Worm (Caenorhabditis elegans): ENCODE results near the gene ife-1.

Gene ife-1

DNA sequence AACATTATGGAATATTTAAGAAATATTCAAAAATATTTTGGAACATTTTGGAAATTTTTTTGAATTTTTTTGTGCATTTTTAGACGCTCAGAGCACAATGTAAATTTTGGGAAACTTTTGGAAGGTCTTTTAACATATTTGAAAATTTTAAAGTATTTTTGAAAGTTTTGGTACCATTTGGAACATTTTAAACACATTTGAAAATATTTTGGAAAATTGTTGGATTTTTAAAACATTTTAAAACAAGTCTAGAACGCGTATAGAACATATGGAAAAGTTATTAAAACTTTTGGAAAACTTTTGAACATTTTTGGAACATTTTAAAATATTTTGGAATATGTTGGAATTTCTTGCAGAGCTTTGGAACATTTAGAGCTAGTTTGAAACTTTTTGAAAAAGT lies 9.5 kb upstream of the ife-1 start, which contains the start of gene sdz-20:
Gene sdz-20 (plus strand): TSS at position 301 of the 400 bp plus-strand sequence.
- TF ChIP-seq F13C5.2 (tag; optimal IDR thresholded peaks at IDR 0.05): no peak
- no peak for TF ChIP-seq aly-1 (tag; optimal IDR thresholded peaks at IDR 0.05)
- no peak for TF ChIP-seq ceh-36 (tag; optimal IDR thresholded peaks at IDR 0.05)

DNA sequence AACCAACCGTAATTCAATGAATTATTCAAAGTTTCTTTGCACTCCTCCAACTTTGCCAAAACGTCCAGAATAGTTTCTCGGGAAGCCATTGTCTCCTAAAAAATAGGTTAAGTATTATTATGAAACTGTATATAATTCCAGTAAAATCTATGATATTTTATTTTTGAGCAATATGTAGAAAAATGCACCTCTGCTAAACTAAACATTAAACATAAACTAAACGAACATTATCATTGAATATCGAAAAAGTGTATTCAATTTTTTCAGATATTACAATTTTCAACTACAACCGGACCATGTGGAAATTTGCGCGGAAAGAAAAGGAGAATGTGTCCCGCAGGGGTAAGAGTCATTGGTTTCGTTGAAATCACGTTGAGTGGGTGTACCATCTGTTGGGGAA lies 3.5 kb upstream of the ife-1 start, which contains the start of gene F53A2.3:
Gene F53A2.3 (minus strand): TSS at position 101 of the 400 bp plus-strand sequence.
- TF ChIP-seq pes-1 (GFP tag; IDR thresholded peaks at IDR 0.05) (no peak), B0310.2 (tag; optimal IDR thresholded peaks at IDR 0.05) (no peak), ceh-36 (tag; optimal IDR thresholded peaks at IDR 0.05) (no peak), aly-1 (tag; optimal IDR thresholded peaks at IDR 0.05) (no peak), hmg-4 (GFP tag; optimal IDR thresholded peaks at IDR 0.05) (no peak), tbx-11 (GFP tag; IDR thresholded peaks at IDR 0.05) (no peak), hnd-1 (tag; optimal IDR thresholded peaks at IDR 0.05) (no peak)

DNA sequence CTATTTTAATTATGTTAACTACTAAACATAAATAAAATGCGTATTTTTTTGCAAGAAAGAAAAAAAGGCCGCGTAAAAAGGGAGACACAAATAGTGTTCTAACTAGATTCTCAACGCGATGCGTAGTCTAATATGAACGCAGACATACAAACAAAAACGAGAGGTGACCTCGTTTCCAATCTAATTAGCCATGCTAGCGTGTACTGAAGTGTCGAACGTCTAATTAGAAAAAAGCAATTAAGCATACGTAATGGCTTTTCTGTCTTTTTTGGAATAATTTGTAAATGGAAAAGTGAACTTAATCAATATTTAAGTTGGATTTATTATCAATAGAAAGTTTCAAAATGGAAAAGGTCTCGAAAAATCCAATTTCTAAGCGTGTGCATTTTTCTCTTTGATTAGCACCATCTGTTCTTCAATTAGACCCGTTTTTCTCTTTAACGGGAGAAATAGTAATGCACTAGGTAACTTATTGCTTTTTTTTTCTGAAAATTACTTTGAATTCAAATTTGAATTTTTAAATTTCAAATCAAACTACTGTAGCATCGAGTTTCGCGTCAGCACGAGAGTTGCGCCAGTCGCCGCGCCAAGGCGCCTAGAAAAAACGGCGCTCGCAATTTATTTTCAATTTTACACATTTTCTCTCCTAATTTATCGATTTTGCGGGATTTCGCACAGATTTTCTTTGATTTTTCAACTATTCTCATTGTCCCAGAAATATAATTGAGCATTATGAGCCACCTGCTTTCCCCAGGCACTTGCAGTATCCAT lies 2.5 kb upstream of the ife-1 start:
- TF ChIP-seq ets-7 (tag; optimal IDR thresholded peaks at IDR 0.05) (no peak), hmg-4 (GFP tag; optimal IDR thresholded peaks at IDR 0.05) (no peak), tbx-11 (GFP tag; IDR thresholded peaks at IDR 0.05) (no peak), tra-4 (tag; optimal IDR thresholded peaks at IDR 0.05) (no peak), ama-1 (optimal IDR thresholded peaks at IDR 0.05) (no peak), hmbx-1 (tag; optimal IDR thresholded peaks at IDR 0.05) (no peak), hnd-1 (tag; optimal IDR thresholded peaks at IDR 0.05) (no peak), flt-1 (GFP tag; IDR thresholded peaks at IDR 0.05) (no peak), tbx-37 (GFP tag; conservative IDR thresholded peaks at IDR 0.05) (no peak)

DNA sequence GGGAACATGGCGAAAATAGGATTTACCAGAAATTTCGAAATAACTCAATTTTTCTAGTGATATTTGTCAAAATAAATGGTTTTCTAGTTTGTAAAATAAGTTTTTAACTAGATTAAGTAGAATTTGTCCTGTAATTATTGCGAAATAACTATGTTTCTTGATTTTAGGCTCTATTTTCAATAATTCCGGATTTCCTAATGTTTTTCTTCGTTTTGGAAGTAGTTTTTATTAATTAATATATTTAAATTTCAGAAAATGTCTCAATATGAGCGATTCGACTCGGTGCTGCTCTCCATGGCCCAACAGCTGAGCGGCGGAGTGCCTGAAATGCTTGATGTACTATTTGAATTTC lies 2.0 kb upstream of the ife-1 start, which contains the start of gene nud-1:
Gene nud-1 (plus strand): TSS at position 253 of the 352 bp plus-strand sequence.
- no peak for TF ChIP-seq ceh-36 (tag; optimal IDR thresholded peaks at IDR 0.05)
- no peak for TF ChIP-seq hnd-1 (tag; optimal IDR thresholded peaks at IDR 0.05)
- TF ChIP-seq ets-7 (tag; optimal IDR thresholded peaks at IDR 0.05): no peak
- no peak for TF ChIP-seq hmg-4 (GFP tag; optimal IDR thresholded peaks at IDR 0.05)
- TF ChIP-seq B0310.2 (tag; optimal IDR thresholded peaks at IDR 0.05): no peak
- TF ChIP-seq sea-1 (GFP tag; conservative IDR thresholded peaks at IDR 0.05): no peak
- TF ChIP-seq F13C5.2 (tag; optimal IDR thresholded peaks at IDR 0.05): no peak

DNA sequence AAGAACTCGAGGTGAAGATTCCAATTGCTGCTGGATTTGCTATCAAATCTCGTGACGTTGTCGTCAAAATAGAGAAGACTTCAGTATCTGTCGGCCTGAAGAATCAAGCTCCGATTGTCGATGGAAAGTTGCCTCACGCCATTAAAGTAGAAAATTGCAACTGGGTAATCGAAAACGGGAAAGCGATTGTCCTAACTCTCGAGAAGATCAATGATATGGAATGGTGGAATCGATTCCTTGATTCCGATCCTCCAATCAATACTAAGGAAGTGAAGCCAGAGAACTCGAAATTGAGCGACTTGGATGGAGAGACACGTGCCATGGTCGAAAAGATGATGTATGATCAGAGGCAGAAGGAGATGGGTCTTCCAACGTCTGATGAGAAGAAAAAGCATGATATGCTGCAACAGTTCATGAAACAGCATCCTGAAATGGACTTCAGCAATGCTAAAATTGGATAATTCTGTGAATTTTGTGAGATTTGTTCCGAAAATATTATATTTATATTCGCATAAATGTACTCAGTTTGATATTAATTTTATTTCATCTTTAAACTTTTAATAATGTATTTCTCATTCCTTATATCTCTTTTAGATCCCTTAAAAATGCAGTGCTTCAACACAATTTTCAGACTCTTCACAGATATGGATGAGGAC lies 1.0 kb upstream of the ife-1 start, which contains the start of gene dro-1:
Gene dro-1 (plus strand): TSS at position 606 of the 656 bp plus-strand sequence.
- TF ChIP-seq sea-1 (GFP tag; conservative IDR thresholded peaks at IDR 0.05) (no peak), B0310.2 (tag; optimal IDR thresholded peaks at IDR 0.05) (no peak), F13C5.2 (tag; optimal IDR thresholded peaks at IDR 0.05) (no peak), tbx-37 (GFP tag; conservative IDR thresholded peaks at IDR 0.05) (no peak), aly-1 (tag; optimal IDR thresholded peaks at IDR 0.05) (no peak), ceh-13 (GFP tag; optimal IDR thresholded peaks at IDR 0.05) (no peak), scrt-1 (GFP tag; IDR thresholded peaks at IDR 0.05) (no peak), tbx-11 (GFP tag; IDR thresholded peaks at IDR 0.05) (no peak), hmbx-1 (tag; optimal IDR thresholded peaks at IDR 0.05) (no peak), flt-1 (GFP tag; IDR thresholded peaks at IDR 0.05) (no peak), ama-1 (optimal IDR thresholded peaks at IDR 0.05) (no peak), ceh-36 (tag; optimal IDR thresholded peaks at IDR 0.05) (no peak), hmg-4 (GFP tag; optimal IDR thresholded peaks at IDR 0.05) (no peak)

ce11 chrIII:13343562-13344139 lies 434 bp downstream of the ife-1 start:
- no peak for TF ChIP-seq flt-1 (GFP tag; IDR thresholded peaks at IDR 0.05)
- no peak for TF ChIP-seq tbx-11 (GFP tag; IDR thresholded peaks at IDR 0.05)
- TF ChIP-seq tra-4 (tag; optimal IDR thresholded peaks at IDR 0.05): no peak
- no peak for TF ChIP-seq ama-1 (optimal IDR thresholded peaks at IDR 0.05)
- TF ChIP-seq ceh-13 (GFP tag; optimal IDR thresholded peaks at IDR 0.05): no peak
- no peak for TF ChIP-seq ceh-36 (tag; optimal IDR thresholded peaks at IDR 0.05)
- no peak for TF ChIP-seq B0310.2 (tag; optimal IDR thresholded peaks at IDR 0.05)
- TF ChIP-seq aly-1 (tag; optimal IDR thresholded peaks at IDR 0.05): no peak
- no peak for TF ChIP-seq scrt-1 (GFP tag; IDR thresholded peaks at IDR 0.05)
- TF ChIP-seq hmbx-1 (tag; optimal IDR thresholded peaks at IDR 0.05): no peak
- TF ChIP-seq tbx-37 (GFP tag; conservative IDR thresholded peaks at IDR 0.05): no peak
- no peak for TF ChIP-seq hmg-4 (GFP tag; optimal IDR thresholded peaks at IDR 0.05)
- TF ChIP-seq hnd-1 (tag; optimal IDR thresholded peaks at IDR 0.05): no peak
- no peak for TF ChIP-seq ets-7 (tag; optimal IDR thresholded peaks at IDR 0.05)
- no peak for TF ChIP-seq sea-1 (GFP tag; conservative IDR thresholded peaks at IDR 0.05)
- no peak for TF ChIP-seq F13C5.2 (tag; optimal IDR thresholded peaks at IDR 0.05)

- no peak for TF ChIP-seq B0310.2 (tag; optimal IDR thresholded peaks at IDR 0.05)
- TF ChIP-seq aly-1 (tag; optimal IDR thresholded peaks at IDR 0.05): no peak
- TF ChIP-seq tbx-37 (GFP tag; conservative IDR thresholded peaks at IDR 0.05): no peak
- no peak for TF ChIP-seq ets-7 (tag; optimal IDR thresholded peaks at IDR 0.05)
- no peak for TF ChIP-seq ceh-36 (tag; optimal IDR thresholded peaks at IDR 0.05)
- no peak for TF ChIP-seq ceh-13 (GFP tag; optimal IDR thresholded peaks at IDR 0.05)
- TF ChIP-seq hmg-4 (GFP tag; optimal IDR thresholded peaks at IDR 0.05): no peak
- no peak for TF ChIP-seq pes-1 (GFP tag; IDR thresholded peaks at IDR 0.05)
- TF ChIP-seq scrt-1 (GFP tag; IDR thresholded peaks at IDR 0.05): no peak
These were observed 1.4 kb downstream of the ife-1 start, which contains the start of gene acaa-2 for ce11 chrIII:13344538-13345136. TSS of gene acaa-2 (plus strand) at chrIII:13344937.
